Worm (Caenorhabditis elegans): ENCODE results near the gene F17E9.5.
"Not testable (repeated sequence)": the region's sequence is repeated elsewhere in the genome, so short reads cannot be mapped to it uniquely, and the experiment has no call there.

Gene F17E9.5

ce11 chrIV:8389139-8389538 is 43.5 kb downstream of the F17E9.5 start, which contains the start of gene D2096.10:
TSS of gene D2096.10 (minus strand) at chrIV:8389239.
- not testable (repeated sequence) for TF ChIP-seq mes-4, ztf-26, nhr-80 (tag; optimal IDR thresholded peaks at IDR 0.05)

ce11 chrIV:8394105-8394504 is 48.5 kb downstream of the F17E9.5 start, which contains the start of gene D2096.11:
TSS of gene D2096.11 (minus strand) at chrIV:8394205.
- TF ChIP-seq mes-4 (tag; optimal IDR thresholded peaks at IDR 0.05) (no peak), lin-40 (tag; optimal IDR thresholded peaks at IDR 0.05) (no peak), Y67H2A.10 (GFP tag; conservative IDR thresholded peaks at IDR 0.05) (no peak), snpc-1.3 (tag; optimal IDR thresholded peaks at IDR 0.05; ENCODE audit: insufficient read depth) (no peak), nhr-90 (tag; optimal IDR thresholded peaks at IDR 0.05) (no peak), athp-1 (tag; optimal IDR thresholded peaks at IDR 0.05) (no peak), tbx-9 (tag; optimal IDR thresholded peaks at IDR 0.05; ENCODE audit: borderline replicate concordance) (no peak)
